Worm (Caenorhabditis elegans): Measurements from ENCODE around the gene srh-76.

The srh-76 gene

ce11 chrV:5845162-5845561, 11.5 kb downstream of the srh-76 start:
- TF ChIP-seq lin-26 (GFP tag; IDR thresholded peaks at IDR 0.05) (no peak), egrh-3 (GFP tag; IDR thresholded peaks at IDR 0.05) (0 out of 2 replicates have a peak, but pooled peaks have one; percentile 19), F52B5.7 (tag; optimal IDR thresholded peaks at IDR 0.05) (no peak), K11D2.4 (GFP tag; IDR thresholded peaks at IDR 0.05) (0 out of 2 replicates have a peak, but pooled peaks have one; percentile 17)

ce11 chrV:5845669-5846189, 12.1 kb downstream of the srh-76 start, which contains the start of gene F26F12.3:
Gene F26F12.3, minus strand, starts transcription at chrV:5845719.
- TF ChIP-seq xnd-1 (tag; optimal IDR thresholded peaks at IDR 0.05): no peak
- TF ChIP-seq ets-4 (GFP tag; optimal IDR thresholded peaks at IDR 0.05): peak; percentile 48
- TF ChIP-seq hlh-26 (GFP tag; conservative IDR thresholded peaks at IDR 0.05): no peak
- TF ChIP-seq ceh-58 (GFP tag; IDR thresholded peaks at IDR 0.05): no peak
- no peak for TF ChIP-seq snpc-1.1 (tag; optimal IDR thresholded peaks at IDR 0.05; ENCODE audit: insufficient read depth)
- no peak for TF ChIP-seq pha-4 (tag; optimal IDR thresholded peaks at IDR 0.05)
- TF ChIP-seq Y67H2A.10 (GFP tag; conservative IDR thresholded peaks at IDR 0.05): no peak
- TF ChIP-seq hlh-12 (tag; optimal IDR thresholded peaks at IDR 0.05): no peak
- TF ChIP-seq bed-1 (GFP tag; IDR thresholded peaks at IDR 0.05): no peak
- peak; percentile 42 for TF ChIP-seq tbp1 (GFP tag; optimal IDR thresholded peaks at IDR 0.05)
- peak; percentile 4 for TF ChIP-seq repo-1 (tag; optimal IDR thresholded peaks at IDR 0.05)
- TF ChIP-seq T26A5.8 (tag; optimal IDR thresholded peaks at IDR 0.05): no peak
- no peak for TF ChIP-seq rcor-1 (GFP tag; IDR thresholded peaks at IDR 0.05)
- TF ChIP-seq B0336.3 (GFP tag; IDR thresholded peaks at IDR 0.05): peak; percentile 66; the same call in 1 of the 2 replicates
- TF ChIP-seq lin-40 (tag; optimal IDR thresholded peaks at IDR 0.05): peak; percentile 64
- TF ChIP-seq him-1 (tag; optimal IDR thresholded peaks at IDR 0.05): no peak
- TF ChIP-seq Y53G8AR.9 (GFP tag; conservative IDR thresholded peaks at IDR 0.05): peak; percentile 49; the same call in 1 of the 2 replicates
- TF ChIP-seq Y79H2A.3 (GFP tag; conservative IDR thresholded peaks at IDR 0.05): no peak
- no peak for TF ChIP-seq sdz-38 (tag; optimal IDR thresholded peaks at IDR 0.05)
- no peak for TF ChIP-seq ama-1 (optimal IDR thresholded peaks at IDR 0.05)
- TF ChIP-seq ama-1 (GFP tag; optimal IDR thresholded peaks at IDR 0.05): no peak
- peak; percentile 81 for TF ChIP-seq dox-1 (GFP tag; IDR thresholded peaks at IDR 0.05)
- TF ChIP-seq lag-1 (GFP tag; IDR thresholded peaks at IDR 0.05): no peak
- TF ChIP-seq Y56A3A.18 (GFP tag; IDR thresholded peaks at IDR 0.05): peak; percentile 66; the same call in 1 of the 2 replicates
- peak; percentile 6 for TF ChIP-seq F22D6.2 (tag; optimal IDR thresholded peaks at IDR 0.05)
- no peak for TF ChIP-seq fkh-3 (tag; optimal IDR thresholded peaks at IDR 0.05)
- TF ChIP-seq ceh-27 (GFP tag; optimal IDR thresholded peaks at IDR 0.05): peak; percentile 46
- TF ChIP-seq snpc-3.4 (tag; optimal IDR thresholded peaks at IDR 0.05): no peak
- TF ChIP-seq ceh-91 (GFP tag; IDR thresholded peaks at IDR 0.05): no peak
- peak; percentile 26 for TF ChIP-seq lin-54 (GFP tag; optimal IDR thresholded peaks at IDR 0.05)
- TF ChIP-seq hmg-20 (GFP tag; IDR thresholded peaks at IDR 0.05): no peak
- no peak for TF ChIP-seq T07F8.4 (tag; optimal IDR thresholded peaks at IDR 0.05)
- no peak for TF ChIP-seq ztf-28 (GFP tag; IDR thresholded peaks at IDR 0.05)
- TF ChIP-seq D2030.7 (GFP tag; IDR thresholded peaks at IDR 0.05): no peak
- no peak for TF ChIP-seq ZK185.1 (tag; optimal IDR thresholded peaks at IDR 0.05; ENCODE audit: poor library complexity, severe bottlenecking)
- TF ChIP-seq dpl-1 (GFP tag; optimal IDR thresholded peaks at IDR 0.05): no peak
- TF ChIP-seq nfya-2 (GFP tag; IDR thresholded peaks at IDR 0.05): no peak
- no peak for TF ChIP-seq ccch-3 (GFP tag; optimal IDR thresholded peaks at IDR 0.05)
- TF ChIP-seq madf-10 (tag; optimal IDR thresholded peaks at IDR 0.05): peak; percentile 47
- peak; percentile 99 for TF ChIP-seq nhr-80 (tag; optimal IDR thresholded peaks at IDR 0.05)
- TF ChIP-seq lin-26 (GFP tag; IDR thresholded peaks at IDR 0.05): no peak
- peak; percentile 74 for TF ChIP-seq K12H6.12 (tag; optimal IDR thresholded peaks at IDR 0.05)
- no peak for TF ChIP-seq F57C9.4 (tag; optimal IDR thresholded peaks at IDR 0.05)
- no peak for TF ChIP-seq attf-3 (GFP tag; conservative IDR thresholded peaks at IDR 0.05)
- TF ChIP-seq dpff-1 (tag; optimal IDR thresholded peaks at IDR 0.05): no peak
